Worm (Caenorhabditis elegans) whole organism, early embryonic: ENCODE data around the gene srt-70.

Experiments
- ama-1 ChIP-seq: fragments of 150-350 bp; optimal IDR thresholded peaks from 2 replicates; lab custom pipeline; 2014
- flt-1 ChIP-seq: fragments of 200-800 bp; sonication (Bioruptor generic); IDR thresholded peaks from 2 replicates; pipeline ENCODE4 v1.3.6; 2022; ENCODE audit warnings: missing genetic modification characterization, missing compliant biosample characterization
- hmbx-1 ChIP-seq: sonication (generic microtip); optimal IDR thresholded peaks from 2 replicates; lab custom pipeline; 2016; ENCODE audit warnings: mild to moderate bottlenecking, missing genetic modification characterization, missing compliant biosample characterization
- pes-1 ChIP-seq: fragments of 200-800 bp; sonication (Bioruptor generic); IDR thresholded peaks from 2 replicates; pipeline ENCODE4 v1.3.6; 2022; ENCODE audit warnings: missing genetic modification reagents, missing genetic modification characterization, missing compliant biosample characterization
- scrt-1 ChIP-seq: fragments of 200-800 bp; sonication (Bioruptor generic); IDR thresholded peaks from 2 replicates; pipeline ENCODE4 v1.3.6; 2022; ENCODE audit warnings: missing genetic modification characterization, missing compliant biosample characterization
- tbx-11 ChIP-seq: fragments of 200-800 bp; sonication (Bioruptor generic); IDR thresholded peaks from 2 replicates; pipeline ENCODE4 v1.3.6; 2022; ENCODE audit warnings: missing genetic modification characterization, missing compliant biosample characterization

ce11 chrV:5272034-5272433, 12.7 kb upstream of the srt-70 start:
- TF ChIP-seq pes-1 (GFP tag; lab: Robert Waterston, UW) = no peak
- no peak for TF ChIP-seq hmbx-1
- no peak for TF ChIP-seq ama-1 (lab: Kevin White, UChicago)
- no peak for TF ChIP-seq tbx-11 (GFP tag; lab: Robert Waterston, UW)
- TF ChIP-seq flt-1 (GFP tag; lab: Robert Waterston, UW) = no peak
- TF ChIP-seq scrt-1 (GFP tag; lab: Robert Waterston, UW) = no peak
